Worm (Caenorhabditis elegans) whole organism, young adult: Measurements from ENCODE around the gene str-143.

Source experiments
- C17E4.6 ChIP-seq: fragments of 200-800 bp; sonication (Bioruptor generic); IDR thresholded peaks from 2 replicates; pipeline ENCODE4 v1.3.6; 2022; ENCODE audit warnings: missing genetic modification reagents, missing genetic modification characterization, missing compliant biosample characterization
- F10E7.11 ChIP-seq: sonication (generic microtip); optimal IDR thresholded peaks from 2 replicates; lab custom pipeline; 2017; ENCODE audit warnings: mild to moderate bottlenecking, missing genetic modification characterization, moderate library complexity, missing compliant biosample characterization
- F55B11.4 ChIP-seq: sonication (generic microtip); optimal IDR thresholded peaks from 2 replicates; lab custom pipeline; 2016; ENCODE audit warnings: missing compliant biosample characterization, missing genetic modification characterization, borderline replicate concordance; ENCODE audit not compliant: insufficient read depth
- T07F8.4 ChIP-seq: sonication (generic microtip); optimal IDR thresholded peaks from 2 replicates; lab custom pipeline; 2016; ENCODE audit warnings: mild to moderate bottlenecking, missing genetic modification characterization, moderate library complexity, missing compliant biosample characterization
- T26A5.8 ChIP-seq: sonication (generic microtip); optimal IDR thresholded peaks from 2 replicates; lab custom pipeline; 2016; ENCODE audit warnings: missing genetic modification characterization, missing compliant biosample characterization
- Y79H2A.3 ChIP-seq: fragments of 200-800 bp; sonication (Bioruptor generic); conservative IDR thresholded peaks from 2 replicates; pipeline ENCODE4 v1.3.6; 2022; ENCODE audit warnings: missing genetic modification reagents, missing genetic modification characterization, missing compliant biosample characterization
- Y95B8A.8 ChIP-seq: fragments of 200-800 bp; sonication (Bioruptor generic); IDR thresholded peaks from 2 replicates; pipeline ENCODE4 v1.3.6; 2022; ENCODE audit warnings: missing genetic modification reagents, missing genetic modification characterization, missing compliant biosample characterization
- ama-1 ChIP-seq, 3 experiments: fragments of 150-350 bp in 1 of 3; sonication (generic microtip) in 2 of 3; optimal IDR thresholded peaks; 2 replicates each; lab custom pipeline; 2014 to 2018; ENCODE audit warnings: missing biosample characterization in 2 of 3, missing genetic modification characterization in 2 of 3, missing genetic modification reagents in 2 of 3
- aptf-3 ChIP-seq: fragments of 200-800 bp; sonication (Bioruptor generic); IDR thresholded peaks from 2 replicates; pipeline ENCODE4 v1.3.6; 2022; ENCODE audit warnings: missing genetic modification characterization, missing compliant biosample characterization
- bed-2 ChIP-seq: fragments of 200-800 bp; sonication (Bioruptor generic); IDR thresholded peaks from 2 replicates; pipeline ENCODE4 v1.3.6; 2022; ENCODE audit warnings: missing genetic modification reagents, missing genetic modification characterization, missing compliant biosample characterization
- cebp-2 ChIP-seq: fragments of 200-800 bp; sonication (Bioruptor generic); IDR thresholded peaks from 2 replicates; pipeline ENCODE4 v1.3.6; 2022; ENCODE audit warnings: missing genetic modification characterization, missing compliant biosample characterization
- ceh-40 ChIP-seq: fragments of 200-800 bp; sonication (Bioruptor generic); IDR thresholded peaks from 2 replicates; pipeline ENCODE4 v1.3.6; 2022; ENCODE audit warnings: missing genetic modification characterization, missing compliant biosample characterization
- ceh-79 ChIP-seq: sonication (generic microtip); optimal IDR thresholded peaks from 2 replicates; lab custom pipeline; 2017; ENCODE audit warnings: mild to moderate bottlenecking, missing genetic modification characterization, missing compliant biosample characterization
- chd-7 ChIP-seq: sonication (generic microtip); optimal IDR thresholded peaks from 2 replicates; lab custom pipeline; 2016; ENCODE audit warnings: mild to moderate bottlenecking, missing genetic modification characterization, moderate library complexity, missing compliant biosample characterization
- dpl-1 ChIP-seq: fragments of 150-350 bp; optimal IDR thresholded peaks from 2 replicates; lab custom pipeline; 2014; ENCODE audit warnings: missing biosample characterization, missing genetic modification reagents, missing genetic modification characterization
- egl-18 ChIP-seq: fragments of 200-800 bp; sonication (Bioruptor generic); IDR thresholded peaks from 2 replicates; pipeline ENCODE4 v1.3.6; 2022; ENCODE audit warnings: missing genetic modification reagents, missing genetic modification characterization, missing compliant biosample characterization
- egl-44 ChIP-seq: fragments of 200-800 bp; sonication (Bioruptor generic); IDR thresholded peaks from 2 replicates; pipeline ENCODE4 v1.3.6; 2022; ENCODE audit warnings: missing genetic modification reagents, missing genetic modification characterization, missing compliant biosample characterization
- egrh-3 ChIP-seq: fragments of 200-800 bp; sonication (Bioruptor generic); IDR thresholded peaks from 2 replicates; pipeline ENCODE4 v1.3.6; 2022; ENCODE audit warnings: missing genetic modification reagents, missing genetic modification characterization, missing compliant biosample characterization
- ekl-4 ChIP-seq: fragments of 200-800 bp; sonication (Bioruptor generic); IDR thresholded peaks from 2 replicates; pipeline ENCODE4 v1.3.6; 2022; ENCODE audit warnings: missing genetic modification reagents, missing genetic modification characterization, missing compliant biosample characterization
- ets-4 ChIP-seq: fragments of 200-800 bp; sonication (Bioruptor generic); optimal IDR thresholded peaks from 2 replicates; lab custom pipeline; 2018; ENCODE audit warnings: mild to moderate bottlenecking, missing genetic modification characterization, missing compliant biosample characterization
- fkh-3 ChIP-seq: sonication (generic microtip); optimal IDR thresholded peaks from 2 replicates; lab custom pipeline; 2016; ENCODE audit warnings: mild to moderate bottlenecking, missing genetic modification characterization, missing compliant biosample characterization
- gei-17 ChIP-seq: fragments of 200-800 bp; sonication (Bioruptor generic); optimal IDR thresholded peaks from 2 replicates; lab custom pipeline; 2018; ENCODE audit warnings: mild to moderate bottlenecking, missing genetic modification characterization, missing compliant biosample characterization
- him-1 ChIP-seq: sonication (generic microtip); optimal IDR thresholded peaks from 2 replicates; lab custom pipeline; 2016; ENCODE audit warnings: missing genotype, missing genetic modification reagents, missing genetic modification characterization, missing compliant biosample characterization
- hlh-26 ChIP-seq: fragments of 200-800 bp; sonication (Bioruptor generic); conservative IDR thresholded peaks from 2 replicates; pipeline ENCODE4 v1.3.6; 2022; ENCODE audit warnings: missing genetic modification reagents, missing genetic modification characterization, missing compliant biosample characterization
- hmg-1.2 ChIP-seq: fragments of 200-800 bp; sonication (Bioruptor generic); IDR thresholded peaks from 2 replicates; pipeline ENCODE4 v1.3.6; 2022; ENCODE audit warnings: missing genetic modification reagents, missing genetic modification characterization, missing compliant biosample characterization
- hsf-1 ChIP-seq: fragments of 200-800 bp; sonication (Bioruptor generic); IDR thresholded peaks from 2 replicates; pipeline ENCODE4 v1.3.6; 2022; ENCODE audit warnings: missing genetic modification reagents, missing genetic modification characterization, missing compliant biosample characterization
- lin-26 ChIP-seq: fragments of 200-800 bp; sonication (Bioruptor generic); IDR thresholded peaks from 2 replicates; pipeline ENCODE4 v1.3.6; 2022; ENCODE audit warnings: missing genetic modification reagents, missing genetic modification characterization, missing compliant biosample characterization
- lsy-27 ChIP-seq: sonication (generic microtip); optimal IDR thresholded peaks from 2 replicates; lab custom pipeline; 2017; ENCODE audit warnings: missing genetic modification characterization, mild to moderate bottlenecking, missing compliant biosample characterization, antibody characterized with exemption, missing genotype, borderline replicate concordance; ENCODE audit not compliant: insufficient read depth
- madf-8 ChIP-seq: fragments of 200-800 bp; sonication (Bioruptor generic); conservative IDR thresholded peaks from 2 replicates; pipeline ENCODE4 v1.3.6; 2022; ENCODE audit warnings: missing genetic modification reagents, missing genetic modification characterization, missing compliant biosample characterization
- mel-28 ChIP-seq: sonication (generic microtip); optimal IDR thresholded peaks from 2 replicates; lab custom pipeline; 2016; ENCODE audit warnings: borderline replicate concordance, mild to moderate bottlenecking, missing genetic modification characterization, missing compliant biosample characterization
- mxl-1 ChIP-seq: sonication (generic microtip); optimal IDR thresholded peaks from 2 replicates; lab custom pipeline; 2016; ENCODE audit warnings: missing genetic modification characterization, missing compliant biosample characterization
- nfya-1 ChIP-seq: sonication (generic microtip); optimal IDR thresholded peaks from 2 replicates; lab custom pipeline; 2017; ENCODE audit warnings: antibody characterized with exemption, missing compliant biosample characterization, missing genetic modification characterization, borderline replicate concordance; ENCODE audit not compliant: insufficient read depth
- nfyb-1 ChIP-seq: fragments of 200-800 bp; sonication (Bioruptor generic); IDR thresholded peaks from 2 replicates; pipeline ENCODE4 v1.3.6; 2022; ENCODE audit warnings: missing genetic modification reagents, missing genetic modification characterization, missing compliant biosample characterization
- rec-8 ChIP-seq, 2 experiments: sonication (generic microtip); optimal IDR thresholded peaks; 2 replicates each; lab custom pipeline; 2016; ENCODE audit warnings: mild to moderate bottlenecking in 2 of 2, missing genetic modification characterization in 2 of 2, missing genetic modification reagents in 2 of 2, missing genotype in 2 of 2, missing biosample characterization in 1 of 2, missing compliant biosample characterization in 1 of 2, moderate library complexity in 1 of 2
- repo-1 ChIP-seq: sonication (generic microtip); optimal IDR thresholded peaks from 2 replicates; lab custom pipeline; 2017; ENCODE audit warnings: mild to moderate bottlenecking, missing genetic modification characterization, missing compliant biosample characterization
- sdz-38 ChIP-seq: sonication (generic microtip); optimal IDR thresholded peaks from 2 replicates; lab custom pipeline; 2016; ENCODE audit warnings: missing genotype, missing genetic modification characterization, missing compliant biosample characterization
- sptf-2 ChIP-seq: fragments of 200-800 bp; sonication (Bioruptor generic); optimal IDR thresholded peaks from 2 replicates; lab custom pipeline; 2018; ENCODE audit warnings: mild to moderate bottlenecking, missing genetic modification characterization, missing compliant biosample characterization
- tbp1 ChIP-seq: fragments of 200-800 bp; sonication (Bioruptor generic); optimal IDR thresholded peaks from 2 replicates; lab custom pipeline; 2018; ENCODE audit warnings: mild to moderate bottlenecking, missing genetic modification characterization, missing compliant biosample characterization
- unc-130 ChIP-seq: sonication (generic microtip); optimal IDR thresholded peaks from 2 replicates; lab custom pipeline; 2016; ENCODE audit warnings: missing genetic modification reagents, missing genetic modification characterization, missing compliant biosample characterization
- zfh-2 ChIP-seq: fragments of 200-800 bp; sonication (Bioruptor generic); conservative IDR thresholded peaks from 2 replicates; pipeline ENCODE4 v1.3.6; 2022; ENCODE audit warnings: missing genetic modification reagents, missing genetic modification characterization, missing compliant biosample characterization
- ztf-25 ChIP-seq: fragments of 200-800 bp; sonication (Bioruptor generic); IDR thresholded peaks from 2 replicates; pipeline ENCODE4 v1.3.6; 2022; ENCODE audit warnings: missing genetic modification reagents, missing genetic modification characterization, missing compliant biosample characterization
- ztf-3 ChIP-seq: fragments of 200-800 bp; sonication (Bioruptor generic); optimal IDR thresholded peaks from 2 replicates; lab custom pipeline; 2018; ENCODE audit warnings: mild to moderate bottlenecking, missing genetic modification characterization, missing compliant biosample characterization
- ztf-6 ChIP-seq: fragments of 200-800 bp; sonication (Bioruptor generic); IDR thresholded peaks from 2 replicates; pipeline ENCODE4 v1.3.6; 2022; ENCODE audit warnings: missing genetic modification reagents, missing genetic modification characterization, missing compliant biosample characterization

str-143 gene

ce11 chrV:8051851-8052250 lies 17.7 kb downstream of the str-143 start, which contains the start of gene sth-1:
TSS of gene sth-1 (plus strand) at chrV:8052151.
- TF ChIP-seq aptf-3 (no peak), ztf-6 (no peak), lsy-27 (tag; lab: Kevin White, UChicago) (no peak), hmg-1.2 (GFP tag; lab: Robert Waterston, UW) (no peak), gei-17 (GFP tag; lab: Kevin White, UChicago) (no peak), tbp1 (GFP tag; lab: Kevin White, UChicago) (no peak), repo-1 (tag; lab: Kevin White, UChicago) (no peak), ets-4 (GFP tag; lab: Kevin White, UChicago) (no peak), hsf-1 (no peak), hlh-26 (GFP tag; lab: Robert Waterston, UW) (no peak), C17E4.6 (GFP tag; lab: Robert Waterston, UW) (no peak), ama-1 (optimal IDR thresholded peaks at IDR 0.05; lab: Kevin White, UChicago) (no peak), ama-1 (GFP tag; optimal IDR thresholded peaks at IDR 0.05; lab: Kevin White, UChicago) (no peak), nfyb-1 (GFP tag; lab: Robert Waterston, UW) (no peak), F10E7.11 (tag; lab: Kevin White, UChicago) (no peak), egl-44 (no peak), bed-2 (GFP tag; lab: Robert Waterston, UW) (no peak), madf-8 (no peak), nfya-1 (tag; lab: Kevin White, UChicago) (no peak), dpl-1 (no peak)

DNA sequence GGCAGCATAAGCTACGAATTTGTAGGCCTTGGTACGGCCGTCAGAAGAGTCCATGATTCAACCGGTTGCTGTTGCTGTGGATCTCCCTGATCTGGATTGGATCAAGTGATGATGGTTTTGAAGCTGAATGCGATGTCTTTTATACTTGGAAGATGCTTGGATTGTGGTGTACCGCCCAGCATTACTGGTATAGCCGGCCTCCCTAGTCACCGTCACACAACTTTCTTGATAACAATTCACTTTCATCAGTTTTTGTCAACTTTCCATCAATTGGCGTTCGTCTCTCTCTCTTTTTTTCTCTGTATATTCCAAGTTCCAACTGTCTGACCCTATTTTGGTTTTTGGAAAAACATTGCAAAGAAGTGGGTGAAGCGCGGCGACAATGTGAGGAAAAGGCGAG lies 18.7 kb downstream of the str-143 start, which contains the start of gene col-43:
TSS of gene col-43 (minus strand) at position 101 of the 400 bp plus-strand sequence.
- TF ChIP-seq sdz-38 (tag; lab: Kevin White, UChicago) = no peak
- TF ChIP-seq Y95B8A.8 = no peak
- no peak for TF ChIP-seq rec-8 (tag; optimal IDR thresholded peaks at IDR 0.05; lab: Kevin White, UChicago)
- TF ChIP-seq ztf-25 (GFP tag; lab: Robert Waterston, UW) = no peak
- TF ChIP-seq ceh-40 (GFP tag; lab: Robert Waterston, UW) = no peak
- TF ChIP-seq madf-8 = no peak
- no peak for TF ChIP-seq fkh-3 (tag; lab: Kevin White, UChicago)
- TF ChIP-seq ztf-3 (GFP tag; lab: Kevin White, UChicago) = no peak
- TF ChIP-seq repo-1 (tag; lab: Kevin White, UChicago) = no peak

ce11 chrV:8050059-8050677 lies 19.4 kb downstream of the str-143 start:
- TF ChIP-seq egrh-3 (GFP tag; lab: Robert Waterston, UW) (peak; percentile 90; the same call in 1 of the 2 replicates), ama-1 (optimal IDR thresholded peaks at IDR 0.05; lab: Kevin White, UChicago) (no peak), ama-1 (GFP tag; optimal IDR thresholded peaks at IDR 0.05; lab: Kevin White, UChicago) (no peak), T26A5.8 (tag; lab: Kevin White, UChicago) (no peak), zfh-2 (GFP tag; lab: Robert Waterston, UW) (peak; percentile 83), C17E4.6 (GFP tag; lab: Robert Waterston, UW) (no peak), cebp-2 (0 out of 2 replicates have a peak, but pooled peaks have one; percentile 12), mxl-1 (tag; lab: Kevin White, UChicago) (no peak)

- TF ChIP-seq him-1 = no peak
- no peak for TF ChIP-seq lin-26 (GFP tag; lab: Robert Waterston, UW)
- TF ChIP-seq ama-1 (optimal IDR thresholded peaks at IDR 0.05; lab: Kevin White, UChicago) = no peak
- TF ChIP-seq ama-1 (GFP tag; optimal IDR thresholded peaks at IDR 0.05; lab: Kevin White, UChicago) = no peak
- no peak for TF ChIP-seq egl-18 (GFP tag; lab: Robert Waterston, UW)
- no peak for TF ChIP-seq C17E4.6 (GFP tag; lab: Robert Waterston, UW)
- no peak for TF ChIP-seq sptf-2
- TF ChIP-seq mel-28 = no peak
- no peak for TF ChIP-seq Y79H2A.3 (GFP tag; lab: Robert Waterston, UW)
- TF ChIP-seq unc-130 = no peak
- no peak for TF ChIP-seq chd-7 (tag; lab: Kevin White, UChicago)
- TF ChIP-seq F55B11.4 (tag; lab: Kevin White, UChicago) = no peak
- TF ChIP-seq ceh-79 = no peak
- TF ChIP-seq ceh-40 (GFP tag; lab: Robert Waterston, UW) = no peak
- no peak for TF ChIP-seq T07F8.4 (tag; lab: Kevin White, UChicago)
- no peak for TF ChIP-seq repo-1 (tag; lab: Kevin White, UChicago)
- TF ChIP-seq ekl-4 (GFP tag; lab: Robert Waterston, UW) = no peak
Measured at ce11 chrV:8046706-8047105, 22.8 kb downstream of the str-143 start, which contains the start of gene ZC513.3. TSS of gene ZC513.3 (plus strand) at chrV:8047006.
